Worm (Caenorhabditis elegans): ENCODE results near the gene twk-14.
A peak's percentile ranks its signal among the peaks of the same experiment; 100 is the strongest.

twk-14 gene

ce11 chrV:12347854-12348253 lies 47.7 kb downstream of the twk-14 start:
- TF ChIP-seq lsy-2 (tag; optimal IDR thresholded peaks at IDR 0.05) (no peak), zip-4 (GFP tag; optimal IDR thresholded peaks at IDR 0.05) (no peak), lin-35 (GFP tag; optimal IDR thresholded peaks at IDR 0.05) (peak in 1 of 2 experiments; percentile 6), lin-39 (tag; optimal IDR thresholded peaks at IDR 0.05) (no peak), rnt-1 (tag; optimal IDR thresholded peaks at IDR 0.05) (no peak), nhr-237 (tag; optimal IDR thresholded peaks at IDR 0.05) (no peak), nhr-90 (tag; optimal IDR thresholded peaks at IDR 0.05; ENCODE audit: poor library complexity) (no peak), grh-1 (GFP tag; IDR thresholded peaks at IDR 0.05) (no peak), xbp-1 (tag; optimal IDR thresholded peaks at IDR 0.05) (no peak), elt-2 (tag; optimal IDR thresholded peaks at IDR 0.05) (peak; percentile 26), pax-3 (tag; optimal IDR thresholded peaks at IDR 0.05) (no peak), tbx-2 (tag; optimal IDR thresholded peaks at IDR 0.05) (no peak), ceh-8 (GFP tag; optimal IDR thresholded peaks at IDR 0.05) (no peak), C34B4.2 (tag; optimal IDR thresholded peaks at IDR 0.05) (no peak), unc-86 (tag; optimal IDR thresholded peaks at IDR 0.05) (no peak), fkh-4 (tag; optimal IDR thresholded peaks at IDR 0.05; ENCODE audit: borderline replicate concordance) (no peak)

ce11 chrV:12345808-12346207 lies 49.7 kb downstream of the twk-14 start, which contains the start of gene snb-2:
snb-2 (minus strand) TSS chrV:12345908.
- TF ChIP-seq lin-14 (GFP tag; optimal IDR thresholded peaks at IDR 0.05) = no peak
- no peak for TF ChIP-seq blmp-1 (tag; optimal IDR thresholded peaks at IDR 0.05)
- no peak for TF ChIP-seq ceh-8 (GFP tag; optimal IDR thresholded peaks at IDR 0.05)
- no peak for TF ChIP-seq ztf-11 (tag; optimal IDR thresholded peaks at IDR 0.05)
- no peak for TF ChIP-seq zip-4 (GFP tag; optimal IDR thresholded peaks at IDR 0.05)
- no peak for TF ChIP-seq fos-1 (tag; optimal IDR thresholded peaks at IDR 0.05)
- TF ChIP-seq tlp-1 (tag; optimal IDR thresholded peaks at IDR 0.05) = no peak
- no peak for TF ChIP-seq vab-15 (tag; optimal IDR thresholded peaks at IDR 0.05)
- TF ChIP-seq egl-13 (tag; optimal IDR thresholded peaks at IDR 0.05) = no peak
- no peak for TF ChIP-seq unc-130 (tag; optimal IDR thresholded peaks at IDR 0.05)
- no peak for TF ChIP-seq xbp-1 (tag; optimal IDR thresholded peaks at IDR 0.05)

ce11 chrV:12344845-12345244 lies 50.7 kb downstream of the twk-14 start, which contains the start of gene F23H12.3:
F23H12.3 (plus strand) TSS chrV:12345145.
- TF ChIP-seq egl-13 (tag; optimal IDR thresholded peaks at IDR 0.05) (no peak), nhr-84 (tag; optimal IDR thresholded peaks at IDR 0.05) (no peak), nhr-237 (tag; optimal IDR thresholded peaks at IDR 0.05) (no peak), aha-1 (tag; optimal IDR thresholded peaks at IDR 0.05) (no peak), ztf-11 (tag; optimal IDR thresholded peaks at IDR 0.05) (no peak), sptf-1 (tag; optimal IDR thresholded peaks at IDR 0.05) (no peak), C34B4.2 (tag; optimal IDR thresholded peaks at IDR 0.05) (no peak), nhr-71 (tag; optimal IDR thresholded peaks at IDR 0.05) (no peak), mep-1 (tag; optimal IDR thresholded peaks at IDR 0.05) (no peak), mab-9 (GFP tag; IDR thresholded peaks at IDR 0.05) (no peak), lin-15B (tag; optimal IDR thresholded peaks at IDR 0.05) (no peak), nhr-11 (tag; optimal IDR thresholded peaks at IDR 0.05) (no peak), ets-5 (GFP tag; IDR thresholded peaks at IDR 0.05) (no peak), unc-98 (GFP tag; IDR thresholded peaks at IDR 0.05) (no peak), blmp-1 (tag; optimal IDR thresholded peaks at IDR 0.05) (no peak), unc-130 (tag; optimal IDR thresholded peaks at IDR 0.05) (no peak), rnt-1 (tag; optimal IDR thresholded peaks at IDR 0.05) (no peak)

ce11 chrV:12343419-12343969 lies 52.0 kb downstream of the twk-14 start, which contains the start of gene tomm-20:
tomm-20 (minus strand) TSS chrV:12343469.
- TF ChIP-seq tbx-2 (tag; optimal IDR thresholded peaks at IDR 0.05) (peak; percentile 95), grh-1 (GFP tag; IDR thresholded peaks at IDR 0.05) (peak; percentile 93), mep-1 (tag; optimal IDR thresholded peaks at IDR 0.05) (peak; percentile 99), lir-3 (tag; optimal IDR thresholded peaks at IDR 0.05; ENCODE audit: poor library complexity) (peak; percentile 79), nhr-71 (tag; optimal IDR thresholded peaks at IDR 0.05) (peak; percentile 97), nhr-20 (tag; optimal IDR thresholded peaks at IDR 0.05) (peak; percentile 95), unc-130 (tag; optimal IDR thresholded peaks at IDR 0.05) (peak; percentile 93), aly-2 (tag; optimal IDR thresholded peaks at IDR 0.05) (peak; percentile 88), nhr-28 (tag; optimal IDR thresholded peaks at IDR 0.05) (no peak), fos-1 (tag; optimal IDR thresholded peaks at IDR 0.05) (peak; percentile 88), snu-23 (GFP tag; optimal IDR thresholded peaks at IDR 0.05) (peak; percentile 96), C34B4.2 (tag; optimal IDR thresholded peaks at IDR 0.05) (peak; percentile 34), zag-1 (tag; optimal IDR thresholded peaks at IDR 0.05) (peak; percentile 68), nhr-84 (tag; optimal IDR thresholded peaks at IDR 0.05) (no peak), sup-37 (GFP tag; optimal IDR thresholded peaks at IDR 0.05) (peak; percentile 78), lin-13 (GFP tag; optimal IDR thresholded peaks at IDR 0.05) (peak; percentile 92), zip-4 (GFP tag; optimal IDR thresholded peaks at IDR 0.05) (peak; percentile 83), lin-39 (tag; optimal IDR thresholded peaks at IDR 0.05) (peak; percentile 95), sox-4 (tag; optimal IDR thresholded peaks at IDR 0.05) (peak; percentile 83), isw-1 (GFP tag; IDR thresholded peaks at IDR 0.05) (peak; percentile 90), efl-1 (optimal IDR thresholded peaks at IDR 0.05) (peak; percentile 98 to 99), efl-1 (GFP tag; optimal IDR thresholded peaks at IDR 0.05 in 1 of 2) (peak; percentile 98 to 100)
